Fruit fly (Drosophila melanogaster) Kc167 (cell line): ENCODE results near the gene CG32706.

ENCODE experiments used
- Myc ChIP-seq: fragments of >200 bp; optimal IDR thresholded peaks from 2 replicates; lab custom pipeline; 2017; ENCODE audit warnings: missing external identifiers
- Sin3A ChIP-seq: fragments of >200 bp; optimal IDR thresholded peaks from 2 replicates; lab custom pipeline; 2018; ENCODE audit warnings: missing external identifiers
- h ChIP-seq: fragments of >200 bp; optimal IDR thresholded peaks from 3 replicates; lab custom pipeline; 2018; ENCODE audit warnings: missing external identifiers
- insv ChIP-seq: fragments of >200 bp; optimal IDR thresholded peaks from 3 replicates; lab custom pipeline; 2018; ENCODE audit warnings: missing external identifiers
- psq ChIP-seq: fragments of >200 bp; optimal IDR thresholded peaks from 2 replicates; lab custom pipeline; 2017; ENCODE audit warnings: missing external identifiers
- ttk ChIP-seq: sonication (Bioruptor generic); optimal IDR thresholded peaks from 2 replicates; lab custom pipeline; 2017; ENCODE audit warnings: missing external identifiers

DNA sequence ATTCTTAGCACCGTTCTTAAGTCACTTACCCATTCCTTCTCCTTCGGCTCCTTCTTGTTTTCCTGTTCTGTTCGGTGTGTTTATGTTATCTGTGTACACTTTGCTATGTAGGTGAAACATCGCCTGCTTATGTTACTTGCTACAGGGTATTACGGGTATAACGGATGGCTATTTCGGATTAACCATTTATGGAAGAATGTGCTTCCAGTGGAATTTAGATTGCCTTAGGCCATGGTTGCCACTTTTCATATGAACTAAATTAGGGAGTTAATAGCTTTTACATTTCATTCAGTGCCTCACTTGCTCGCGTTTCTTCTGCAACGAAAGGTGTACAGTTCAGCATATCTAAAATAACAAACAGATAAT lies 38.6 kb upstream of the CG32706 start:
- no peak for TF ChIP-seq psq (lab: Kevin White, UChicago)
- no peak for TF ChIP-seq Sin3A (lab: Kevin White, UChicago)
- TF ChIP-seq Myc (lab: Kevin White, UChicago), result no peak
- no peak for TF ChIP-seq h (lab: Kevin White, UChicago)
- no peak for TF ChIP-seq insv (lab: Kevin White, UChicago)
- TF ChIP-seq ttk (lab: Kevin White, UChicago), result no peak
